Worm (Caenorhabditis elegans) whole organism, L1 larva: Measurements from ENCODE around the gene htas-1.

ENCODE experiments used
- aha-1 ChIP-seq: fragments of 150-350 bp; optimal IDR thresholded peaks from 2 replicates; lab custom pipeline; 2014; ENCODE audit warnings: missing biosample characterization, missing genetic modification characterization
- ama-1 ChIP-seq: fragments of 150-350 bp; optimal IDR thresholded peaks from 2 replicates; lab custom pipeline; 2014
- ceh-82 ChIP-seq, 3 experiments: fragments of 150-350 bp in 1 of 3; sonication (generic microtip) in 2 of 3; optimal IDR thresholded peaks; 2 replicates each; lab custom pipeline; 2014 to 2017; ENCODE audit warnings: missing biosample characterization in 3 of 3, missing genetic modification characterization in 3 of 3
- ces-1 ChIP-seq: fragments of 150-350 bp; optimal IDR thresholded peaks from 2 replicates; lab custom pipeline; 2014; ENCODE audit warnings: missing biosample characterization, missing genetic modification reagents, missing genetic modification characterization
- elt-2 ChIP-seq: sonication (generic microtip); optimal IDR thresholded peaks from 2 replicates; lab custom pipeline; 2016; ENCODE audit warnings: missing genetic modification characterization, mild to moderate bottlenecking, inconsistent platforms, missing compliant biosample characterization, missing genetic modification reagents
- fkh-10 ChIP-seq: sonication (generic microtip); optimal IDR thresholded peaks from 2 replicates; lab custom pipeline; 2017; ENCODE audit warnings: missing biosample characterization, missing genetic modification reagents, missing genetic modification characterization
- fkh-8 ChIP-seq: sonication (generic microtip); optimal IDR thresholded peaks from 2 replicates; lab custom pipeline; 2016; ENCODE audit warnings: mild to moderate bottlenecking, missing genetic modification characterization, missing compliant biosample characterization
- isw-1 ChIP-seq: fragments of 200-800 bp; sonication (Bioruptor generic); IDR thresholded peaks from 2 replicates; pipeline ENCODE4 v1.3.6; 2022; ENCODE audit warnings: missing genetic modification characterization, missing compliant biosample characterization
- jun-1 ChIP-seq: fragments of 150-350 bp; optimal IDR thresholded peaks from 2 replicates; lab custom pipeline; 2014; ENCODE audit warnings: missing biosample characterization, missing genetic modification reagents, missing genetic modification characterization
- lin-15B ChIP-seq: fragments of 150-350 bp; sonication (generic microtip); optimal IDR thresholded peaks from 3 replicates; lab custom pipeline; 2014; ENCODE audit warnings: missing biosample characterization, missing genetic modification characterization
- mdl-1 ChIP-seq, 2 experiments: fragments of 150-350 bp; optimal IDR thresholded peaks; 2 replicates each; lab custom pipeline; 2014 to 2017; ENCODE audit warnings: missing biosample characterization in 2 of 2, missing genetic modification characterization in 2 of 2, inconsistent platforms in 1 of 2
- pqm-1 ChIP-seq: sonication (generic microtip); optimal IDR thresholded peaks from 3 replicates; lab custom pipeline; 2017; ENCODE audit warnings: missing biosample characterization, missing genetic modification characterization
- snpc-4 ChIP-seq: fragments of 150-350 bp; optimal IDR thresholded peaks from 2 replicates; lab custom pipeline; 2014; ENCODE audit warnings: missing biosample characterization, missing genetic modification characterization
- sup-37 ChIP-seq: fragments of 200-800 bp; sonication (Bioruptor generic); optimal IDR thresholded peaks from 2 replicates; lab custom pipeline; 2018; ENCODE audit warnings: mild to moderate bottlenecking, missing genetic modification characterization, missing compliant biosample characterization

ce11 chrIV:9634848-9635247 is 48.5 kb downstream of the htas-1 start, which contains the start of gene mca-1:
- TF ChIP-seq isw-1 (GFP tag; lab: Robert Waterston, UW) (no peak), lin-15B (no peak), fkh-10 (GFP tag; lab: Kevin White, UChicago) (no peak), pqm-1 (tag; lab: Kevin White, UChicago) (no peak), jun-1 (no peak), fkh-8 (tag; lab: Kevin White, UChicago) (no peak), ces-1 (no peak), mdl-1 (tag; optimal IDR thresholded peaks at IDR 0.05; lab: Kevin White, UChicago) (no peak), ceh-82 (tag; optimal IDR thresholded peaks at IDR 0.05; lab: Kevin White, UChicago) (no peak), snpc-4 (tag; lab: Kevin White, UChicago) (no peak), ama-1 (lab: Kevin White, UChicago) (no peak), aha-1 (tag; lab: Kevin White, UChicago) (no peak), sup-37 (GFP tag; lab: Kevin White, UChicago) (no peak), elt-2 (tag; lab: Kevin White, UChicago) (no peak)
